Worm (Caenorhabditis elegans) whole organism, L1 larva: ENCODE data around the gene ark-1.
A peak's percentile ranks its signal among the peaks of the same experiment; 100 is the strongest.

Experiments used
- C16A3.4 ChIP-seq: fragments of 150-350 bp; optimal IDR thresholded peaks from 2 replicates; lab custom pipeline; 2014; ENCODE audit warnings: missing biosample characterization, missing genetic modification characterization
- Y116A8C.19 ChIP-seq: sonication (generic microtip); optimal IDR thresholded peaks from 2 replicates; lab custom pipeline; 2016; ENCODE audit warnings: missing compliant biosample characterization, missing genetic modification characterization, borderline replicate concordance
- aly-2 ChIP-seq: fragments of 150-350 bp; optimal IDR thresholded peaks from 2 replicates; lab custom pipeline; 2014; ENCODE audit warnings: missing biosample characterization, missing genetic modification characterization
- blmp-1 ChIP-seq: fragments of 150-350 bp; optimal IDR thresholded peaks from 2 replicates; lab custom pipeline; 2014; ENCODE audit warnings: missing biosample characterization, missing genetic modification characterization
- ceh-82 ChIP-seq, 3 experiments: fragments of 150-350 bp in 1 of 3; sonication (generic microtip) in 2 of 3; optimal IDR thresholded peaks; 2 replicates each; lab custom pipeline; 2014 to 2017; ENCODE audit warnings: missing biosample characterization in 3 of 3, missing genetic modification characterization in 3 of 3
- ceh-88 ChIP-seq: fragments of 200-800 bp; sonication (Bioruptor generic); IDR thresholded peaks from 2 replicates; pipeline ENCODE4 v1.3.6; 2022; ENCODE audit warnings: missing genetic modification characterization, missing compliant biosample characterization
- ces-1 ChIP-seq: fragments of 150-350 bp; optimal IDR thresholded peaks from 2 replicates; lab custom pipeline; 2014; ENCODE audit warnings: missing biosample characterization, missing genetic modification reagents, missing genetic modification characterization
- dpl-1 ChIP-seq, 3 experiments: fragments of 150-350 bp in 2 of 3; sonication (generic microtip) in 1 of 3; optimal IDR thresholded peaks; 2 replicates each; lab custom pipeline; 2014 to 2017; ENCODE audit warnings: missing biosample characterization in 3 of 3, missing genetic modification characterization in 3 of 3, missing genetic modification reagents in 3 of 3
- dsc-1 ChIP-seq: sonication (generic microtip); optimal IDR thresholded peaks from 2 replicates; lab custom pipeline; 2016; ENCODE audit warnings: mild to moderate bottlenecking, missing genetic modification characterization, missing compliant biosample characterization
- efl-1 ChIP-seq, 4 experiments: fragments of 150-350 bp; optimal IDR thresholded peaks in 3 of 4; peaks in 1 of 4; 1 replicate in 1 of 4; 2 replicates in 3 of 4; lab custom pipeline; 2014; ENCODE audit warnings: missing biosample characterization in 2 of 4, missing genetic modification characterization in 2 of 4, missing genetic modification reagents in 2 of 4
- egl-27 ChIP-seq, 2 experiments: fragments of 150-350 bp in 1 of 2; sonication (generic microtip); optimal IDR thresholded peaks; 3 replicates each; lab custom pipeline; 2017 to 2018; ENCODE audit warnings: missing biosample characterization in 2 of 2, missing genetic modification characterization in 2 of 2, missing genetic modification reagents in 2 of 2
- elt-3 ChIP-seq, 6 experiments: fragments of 150-350 bp in 1 of 6; sonication (generic microtip); optimal IDR thresholded peaks; 2 replicates each; lab custom pipeline; 2017 to 2018; ENCODE audit warnings: missing biosample characterization in 6 of 6, missing genetic modification characterization in 6 of 6, inconsistent platforms in 1 of 6
- fkh-10 ChIP-seq: sonication (generic microtip); optimal IDR thresholded peaks from 2 replicates; lab custom pipeline; 2017; ENCODE audit warnings: missing biosample characterization, missing genetic modification reagents, missing genetic modification characterization
- fos-1 ChIP-seq: fragments of 150-350 bp; optimal IDR thresholded peaks from 2 replicates; lab custom pipeline; 2014; ENCODE audit warnings: missing biosample characterization, missing genetic modification characterization
- grh-1 ChIP-seq: fragments of 200-800 bp; sonication (Bioruptor generic); IDR thresholded peaks from 2 replicates; pipeline ENCODE4 v1.3.6; 2022; ENCODE audit warnings: missing genetic modification reagents, missing genetic modification characterization, missing compliant biosample characterization
- hlh-4 ChIP-seq: sonication (generic microtip); optimal IDR thresholded peaks from 2 replicates; lab custom pipeline; 2016; ENCODE audit warnings: mild to moderate bottlenecking, missing genetic modification characterization, missing compliant biosample characterization
- irx-1 ChIP-seq: sonication (generic microtip); optimal IDR thresholded peaks from 2 replicates; lab custom pipeline; 2016; ENCODE audit warnings: missing genetic modification characterization, missing compliant biosample characterization
- lin-14 ChIP-seq: fragments of 200-800 bp; sonication (Bioruptor generic); optimal IDR thresholded peaks from 2 replicates; lab custom pipeline; 2018; ENCODE audit warnings: mild to moderate bottlenecking, missing genetic modification characterization, moderate library complexity, missing compliant biosample characterization
- lin-35 ChIP-seq, 2 experiments: fragments of 150-350 bp; optimal IDR thresholded peaks; 2 replicates each; lab custom pipeline; 2014; ENCODE audit warnings: missing biosample characterization in 2 of 2, missing genetic modification characterization in 2 of 2, missing genetic modification reagents in 2 of 2
- lsy-2 ChIP-seq, 2 experiments: fragments of 150-350 bp; optimal IDR thresholded peaks; 2 replicates each; lab custom pipeline; 2014; ENCODE audit warnings: missing biosample characterization in 2 of 2, missing genetic modification characterization in 2 of 2
- mab-9 ChIP-seq: fragments of 200-800 bp; sonication (Bioruptor generic); IDR thresholded peaks from 2 replicates; pipeline ENCODE4 v1.3.6; 2022; ENCODE audit warnings: missing genetic modification reagents, missing genetic modification characterization, missing compliant biosample characterization
- mep-1 ChIP-seq: fragments of 150-350 bp; optimal IDR thresholded peaks from 2 replicates; lab custom pipeline; 2014; ENCODE audit warnings: missing biosample characterization, missing genetic modification characterization
- nhr-19 ChIP-seq: fragments of 200-800 bp; sonication (Bioruptor generic); conservative IDR thresholded peaks from 2 replicates; pipeline ENCODE4 v1.3.6; 2022; ENCODE audit warnings: missing genetic modification characterization, missing compliant biosample characterization
- nhr-20 ChIP-seq: sonication (generic microtip); optimal IDR thresholded peaks from 2 replicates; lab custom pipeline; 2016; ENCODE audit warnings: mild to moderate bottlenecking, missing genetic modification characterization, missing compliant biosample characterization
- nhr-71 ChIP-seq: sonication (generic microtip); optimal IDR thresholded peaks from 2 replicates; lab custom pipeline; 2016; ENCODE audit warnings: mild to moderate bottlenecking, missing genetic modification characterization, moderate library complexity, missing compliant biosample characterization
- nhr-85 ChIP-seq: sonication (generic microtip); peaks from one replicate; lab custom pipeline; 2016; ENCODE audit warnings: missing genetic modification characterization, inconsistent platforms, missing compliant biosample characterization
- snu-23 ChIP-seq: sonication (generic microtip); optimal IDR thresholded peaks from 2 replicates; lab custom pipeline; 2016; ENCODE audit warnings: missing genetic modification characterization, missing compliant biosample characterization
- sox-4 ChIP-seq: sonication (generic microtip); optimal IDR thresholded peaks from 2 replicates; lab custom pipeline; 2016; ENCODE audit warnings: missing genetic modification characterization, missing compliant biosample characterization
- sup-37 ChIP-seq: fragments of 200-800 bp; sonication (Bioruptor generic); optimal IDR thresholded peaks from 2 replicates; lab custom pipeline; 2018; ENCODE audit warnings: mild to moderate bottlenecking, missing genetic modification characterization, missing compliant biosample characterization
- unc-130 ChIP-seq: fragments of 150-350 bp; optimal IDR thresholded peaks from 2 replicates; lab custom pipeline; 2017; ENCODE audit warnings: missing biosample characterization, missing genetic modification characterization, inconsistent platforms
- unc-62 ChIP-seq: fragments of 150-350 bp; optimal IDR thresholded peaks from 2 replicates; lab custom pipeline; 2014; ENCODE audit warnings: missing biosample characterization, missing genetic modification reagents, missing genetic modification characterization
- unc-98 ChIP-seq: fragments of 200-800 bp; sonication (Bioruptor generic); IDR thresholded peaks from 2 replicates; pipeline ENCODE4 v1.3.6; 2022; ENCODE audit warnings: missing genetic modification characterization, missing compliant biosample characterization
- vab-15 ChIP-seq: sonication (generic microtip); optimal IDR thresholded peaks from 2 replicates; lab custom pipeline; 2017; ENCODE audit warnings: missing genotype, mild to moderate bottlenecking, missing genetic modification characterization, missing compliant biosample characterization
- zag-1 ChIP-seq: fragments of 150-350 bp; optimal IDR thresholded peaks from 2 replicates; lab custom pipeline; 2014; ENCODE audit warnings: missing biosample characterization, missing genetic modification characterization
- ztf-11 ChIP-seq, 2 experiments: sonication (generic microtip); optimal IDR thresholded peaks; 2 replicates each; lab custom pipeline; 2016 to 2017; ENCODE audit warnings: missing genetic modification characterization in 2 of 2, missing biosample characterization in 1 of 2, missing compliant biosample characterization in 1 of 2
- ztf-4 ChIP-seq: fragments of 150-350 bp; optimal IDR thresholded peaks from 2 replicates; lab custom pipeline; 2014; ENCODE audit warnings: missing biosample characterization, missing genetic modification characterization

ark-1 gene

ce11 chrIV:12637340-12637739, 6.5 kb upstream of the ark-1 start (continued):
- no peak for TF ChIP-seq vab-15
- peak; percentile 40 for TF ChIP-seq nhr-20 (tag; lab: Kevin White, UChicago)
- no peak for TF ChIP-seq ceh-88 (GFP tag; lab: Robert Waterston, UW)
- TF ChIP-seq irx-1 (tag; lab: Kevin White, UChicago) = no peak
- peak; percentile 54 for TF ChIP-seq snu-23 (GFP tag; lab: Kevin White, UChicago)
- peak; percentile 32 to 35 for TF ChIP-seq efl-1 (optimal IDR thresholded peaks at IDR 0.05; lab: Kevin White, UChicago)
- no peak for TF ChIP-seq efl-1 (GFP tag; optimal IDR thresholded peaks at IDR 0.05 in 1 of 2; lab: Kevin White, UChicago)

- TF ChIP-seq Y116A8C.19 (tag; lab: Kevin White, UChicago) = no peak
- TF ChIP-seq elt-3 (tag; optimal IDR thresholded peaks at IDR 0.05; lab: Kevin White, UChicago) = peak in 3 of 6 experiments; percentile 5 to 41 (median 18)
- peak; percentile 58 for TF ChIP-seq mep-1
- TF ChIP-seq fkh-10 (GFP tag; lab: Kevin White, UChicago) = no peak
- no peak for TF ChIP-seq C16A3.4
- no peak for TF ChIP-seq irx-1 (tag; lab: Kevin White, UChicago)
- TF ChIP-seq nhr-71 (tag; lab: Kevin White, UChicago) = no peak
- TF ChIP-seq egl-27 (tag; optimal IDR thresholded peaks at IDR 0.05; lab: Kevin White, UChicago) = no peak
- TF ChIP-seq grh-1 (GFP tag; lab: Robert Waterston, UW) = no peak
- TF ChIP-seq ztf-11 (tag; optimal IDR thresholded peaks at IDR 0.05; lab: Kevin White, UChicago) = no peak
- TF ChIP-seq fos-1 = peak; percentile 10
- TF ChIP-seq dsc-1 (tag; lab: Kevin White, UChicago) = peak; percentile 59
- peak in 1 of 2 experiments; percentile 40 for TF ChIP-seq lin-35 (GFP tag; optimal IDR thresholded peaks at IDR 0.05; lab: Kevin White, UChicago)
- peak in 1 of 2 experiments; percentile 32 for TF ChIP-seq lsy-2 (tag; optimal IDR thresholded peaks at IDR 0.05; lab: Kevin White, UChicago)
- no peak for TF ChIP-seq unc-62 (GFP tag; lab: Kevin White, UChicago)
- TF ChIP-seq blmp-1 (tag; lab: Kevin White, UChicago) = peak; percentile 77
- no peak for TF ChIP-seq unc-98 (GFP tag; lab: Robert Waterston, UW)
- TF ChIP-seq dpl-1 (GFP tag; optimal IDR thresholded peaks at IDR 0.05; lab: Kevin White, UChicago) = no peak
- TF ChIP-seq nhr-85 (tag; lab: Kevin White, UChicago) = peak; percentile 58
- TF ChIP-seq sox-4 (tag; lab: Kevin White, UChicago) = no peak
- no peak for TF ChIP-seq ztf-4 (tag; lab: Kevin White, UChicago)
- peak; percentile 69 for TF ChIP-seq lin-14 (GFP tag; lab: Kevin White, UChicago)
- no peak for TF ChIP-seq sup-37 (GFP tag; lab: Kevin White, UChicago)
- no peak for TF ChIP-seq efl-1 (optimal IDR thresholded peaks at IDR 0.05; lab: Kevin White, UChicago)
- peak in 1 of 2 experiments; percentile 85 for TF ChIP-seq efl-1 (GFP tag; optimal IDR thresholded peaks at IDR 0.05 in 1 of 2; lab: Kevin White, UChicago)
- no peak for TF ChIP-seq aly-2 (tag; lab: Kevin White, UChicago)
- no peak for TF ChIP-seq zag-1
- no peak for TF ChIP-seq ces-1 (GFP tag; lab: Kevin White, UChicago)
- TF ChIP-seq snu-23 (GFP tag; lab: Kevin White, UChicago) = peak; percentile 52
- TF ChIP-seq hlh-4 = no peak
- no peak for TF ChIP-seq ceh-82 (tag; optimal IDR thresholded peaks at IDR 0.05; lab: Kevin White, UChicago)
These were observed 3.0 kb upstream of the ark-1 start for ce11 chrIV:12633825-12634224.

- no peak for TF ChIP-seq ztf-11 (tag; optimal IDR thresholded peaks at IDR 0.05; lab: Kevin White, UChicago)
- peak; percentile 23 for TF ChIP-seq mep-1
- no peak for TF ChIP-seq irx-1 (tag; lab: Kevin White, UChicago)
- no peak for TF ChIP-seq unc-130 (tag; lab: Kevin White, UChicago)
- TF ChIP-seq nhr-19 (GFP tag; lab: Robert Waterston, UW) = no peak
- no peak for TF ChIP-seq C16A3.4
- TF ChIP-seq dsc-1 (tag; lab: Kevin White, UChicago) = peak; percentile 21
- TF ChIP-seq mab-9 (GFP tag; lab: Robert Waterston, UW) = no peak
- peak; percentile 37 for TF ChIP-seq nhr-85 (tag; lab: Kevin White, UChicago)
These were observed 1.6 kb upstream of the ark-1 start for ce11 chrIV:12632430-12632829.
